Worm (Caenorhabditis elegans) whole organism, L1 larva: ENCODE results near the gene C14C6.2.

Experiments
- aha-1 ChIP-seq: fragments of 150-350 bp; optimal IDR thresholded peaks from 2 replicates; lab custom pipeline; 2014; ENCODE audit warnings: missing biosample characterization, missing genetic modification characterization
- elt-2 ChIP-seq: sonication (generic microtip); optimal IDR thresholded peaks from 2 replicates; lab custom pipeline; 2016; ENCODE audit warnings: missing genetic modification characterization, mild to moderate bottlenecking, inconsistent platforms, missing compliant biosample characterization, missing genetic modification reagents
- nhr-47 ChIP-seq: sonication (generic microtip); optimal IDR thresholded peaks from 2 replicates; lab custom pipeline; 2016; ENCODE audit warnings: mild to moderate bottlenecking, missing genetic modification characterization, moderate library complexity, missing compliant biosample characterization
- nhr-90 ChIP-seq: sonication (generic microtip); optimal IDR thresholded peaks from 2 replicates; lab custom pipeline; 2016; ENCODE audit warnings: mild to moderate bottlenecking, missing genetic modification characterization, missing compliant biosample characterization; ENCODE audit not compliant: poor library complexity

ce11 chrV:597823-598222 is 34.9 kb downstream of the C14C6.2 start:
- TF ChIP-seq nhr-47 (tag; lab: Kevin White, UChicago) (no peak), nhr-90 (tag; lab: Kevin White, UChicago) (no peak), aha-1 (tag; lab: Kevin White, UChicago) (no peak), elt-2 (tag; lab: Kevin White, UChicago) (no peak)
